Worm (Caenorhabditis elegans): ENCODE measurements around the gene Y11D7A.10.

DNA sequence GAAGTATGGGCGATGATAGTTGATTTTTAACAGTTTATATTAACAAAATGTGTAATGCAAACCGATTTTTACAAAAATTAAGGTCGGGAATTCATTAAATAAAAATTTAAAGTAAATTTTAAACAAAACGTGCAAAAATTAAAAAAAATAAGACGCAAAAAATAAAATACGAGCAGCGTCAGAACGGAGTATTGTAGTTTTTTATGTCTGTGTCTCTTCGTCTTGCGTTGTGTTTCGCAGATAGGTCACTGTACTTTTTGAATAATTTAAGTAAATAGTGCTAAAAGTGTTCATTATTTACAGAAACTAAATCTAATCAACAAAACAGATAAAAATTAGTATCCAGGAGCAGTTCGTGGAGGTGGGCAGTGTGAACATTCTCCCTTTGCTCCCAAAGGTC, 766 bp upstream of the Y11D7A.10 start:
- TF ChIP-seq skn-1 (tag; optimal IDR thresholded peaks at IDR 0.05) (no peak), lin-13 (GFP tag; optimal IDR thresholded peaks at IDR 0.05) (no peak), lin-29 (GFP tag; IDR thresholded peaks at IDR 0.05) (no peak), hif-1 (tag; optimal IDR thresholded peaks at IDR 0.05) (peak in 1 of 2 experiments; percentile 95), ceh-62 (tag; optimal IDR thresholded peaks at IDR 0.05) (no peak), pqm-1 (tag; optimal IDR thresholded peaks at IDR 0.05) (no peak), nhr-28 (tag; optimal IDR thresholded peaks at IDR 0.05) (no peak), unc-39 (tag; optimal IDR thresholded peaks at IDR 0.05) (no peak), lir-3 (tag; optimal IDR thresholded peaks at IDR 0.05) (no peak), nhr-77 (tag; optimal IDR thresholded peaks at IDR 0.05) (no peak)
